Worm (Caenorhabditis elegans) whole organism, midembryonic: ENCODE results near the gene F36H12.10.

Experiments used
- T22C8.4 ChIP-seq: fragments of 200-800 bp; sonication (Bioruptor generic); IDR thresholded peaks from 2 replicates; pipeline ENCODE4 v1.3.6; 2022; ENCODE audit warnings: missing genetic modification characterization, missing compliant biosample characterization
- cog-1 ChIP-seq: sonication (generic microtip); optimal IDR thresholded peaks from 2 replicates; lab custom pipeline; 2016; ENCODE audit warnings: missing genetic modification characterization, missing compliant biosample characterization
- flt-1 ChIP-seq: fragments of 200-800 bp; sonication (Bioruptor generic); IDR thresholded peaks from 2 replicates; pipeline ENCODE4 v1.3.6; 2022; ENCODE audit warnings: missing genetic modification characterization, missing compliant biosample characterization
- klf-2 ChIP-seq: fragments of 200-800 bp; sonication (Bioruptor generic); conservative IDR thresholded peaks from 2 replicates; pipeline ENCODE4 v1.3.6; 2022; ENCODE audit warnings: missing genetic modification reagents, missing genetic modification characterization, missing compliant biosample characterization
- med-1 ChIP-seq: sonication (generic microtip); optimal IDR thresholded peaks from 2 replicates; lab custom pipeline; 2017; ENCODE audit warnings: missing genetic modification characterization, mild to moderate bottlenecking, missing compliant biosample characterization, antibody characterized with exemption, missing genetic modification reagents; ENCODE audit not compliant: insufficient read depth
- ref-1 ChIP-seq: fragments of 200-800 bp; sonication (Bioruptor generic); conservative IDR thresholded peaks from 2 replicates; pipeline ENCODE4 v1.3.6; 2022; ENCODE audit warnings: missing genetic modification reagents, missing genetic modification characterization, missing compliant biosample characterization
- tab-1 ChIP-seq: fragments of 200-800 bp; sonication (Bioruptor generic); IDR thresholded peaks from 2 replicates; pipeline ENCODE4 v1.3.6; 2022; ENCODE audit warnings: missing genetic modification characterization, missing compliant biosample characterization
- ztf-23 ChIP-seq: fragments of 200-800 bp; sonication (Bioruptor generic); IDR thresholded peaks from 2 replicates; pipeline ENCODE4 v1.3.6; 2022; ENCODE audit warnings: missing genetic modification reagents, missing genetic modification characterization, missing compliant biosample characterization
- ztf-29 ChIP-seq: fragments of 200-800 bp; sonication (Bioruptor generic); IDR thresholded peaks from 2 replicates; pipeline ENCODE4 v1.3.6; 2022; ENCODE audit warnings: missing genetic modification reagents, missing genetic modification characterization, missing compliant biosample characterization

The F36H12.10 gene

DNA sequence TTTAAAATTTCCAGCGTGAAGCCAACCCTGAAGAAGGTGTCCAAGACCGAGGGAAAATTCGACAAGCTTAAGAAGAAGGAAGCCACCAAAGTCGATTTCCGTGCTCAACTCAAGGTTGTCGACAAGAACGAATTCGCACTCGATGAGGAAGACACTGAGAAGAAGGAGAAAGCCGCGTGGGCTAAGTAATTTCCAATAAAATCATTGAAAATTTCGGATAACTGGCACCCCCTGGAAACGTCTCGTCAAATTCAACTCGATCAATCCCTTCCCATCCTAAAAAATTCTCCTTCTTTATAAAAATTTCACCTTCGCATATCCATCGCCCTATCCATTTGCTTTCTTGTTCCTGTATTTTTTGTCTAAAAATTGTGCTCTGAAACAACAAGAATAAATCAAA is 47.9 kb downstream of the F36H12.10 start:
- TF ChIP-seq T22C8.4 (GFP tag; lab: Robert Waterston, UW), result no peak
- no peak for TF ChIP-seq klf-2
- TF ChIP-seq ref-1 (GFP tag; lab: Robert Waterston, UW), result no peak
- no peak for TF ChIP-seq cog-1 (tag; lab: Kevin White, UChicago)
- no peak for TF ChIP-seq ztf-23 (GFP tag; lab: Robert Waterston, UW)
- TF ChIP-seq ztf-29 (GFP tag; lab: Robert Waterston, UW), result no peak
- TF ChIP-seq flt-1 (GFP tag; lab: Robert Waterston, UW), result no peak
- no peak for TF ChIP-seq med-1
- no peak for TF ChIP-seq tab-1 (GFP tag; lab: Robert Waterston, UW)

- TF ChIP-seq klf-2 (no peak), cog-1 (tag; lab: Kevin White, UChicago) (no peak), flt-1 (GFP tag; lab: Robert Waterston, UW) (no peak), ztf-23 (GFP tag; lab: Robert Waterston, UW) (no peak), med-1 (no peak), tab-1 (GFP tag; lab: Robert Waterston, UW) (no peak), ref-1 (GFP tag; lab: Robert Waterston, UW) (no peak), ztf-29 (GFP tag; lab: Robert Waterston, UW) (no peak), T22C8.4 (GFP tag; lab: Robert Waterston, UW) (no peak)
These were observed 50.0 kb downstream of the F36H12.10 start, which contains the start of gene tni-4 for ce11 chrIV:5204573-5204972. Gene tni-4 (plus strand): TSS chrIV:5204591.
